Worm (Caenorhabditis elegans): ENCODE results near the gene zim-2.

ce11 chrIV:10530648-10531047 lies 24.4 kb upstream of the zim-2 start, which contains the start of gene T07G12.2:
- no peak for TF ChIP-seq sptf-1 (tag; optimal IDR thresholded peaks at IDR 0.05)
- TF ChIP-seq ham-2 (GFP tag; optimal IDR thresholded peaks at IDR 0.05), result no peak
- TF ChIP-seq lsy-2 (tag; optimal IDR thresholded peaks at IDR 0.05), result no peak
- no peak for TF ChIP-seq elt-3 (tag; optimal IDR thresholded peaks at IDR 0.05)
- TF ChIP-seq lin-13 (tag; optimal IDR thresholded peaks at IDR 0.05), result no peak
